Worm (Caenorhabditis elegans) whole organism, L4 larva: Measurements from ENCODE around the gene B0513.90.
"Not testable (repeated sequence)": the region's sequence is repeated elsewhere in the genome, so short reads cannot be mapped to it uniquely, and the experiment has no call there.

ENCODE experiments used
- F37D6.2 ChIP-seq: sonication (generic microtip); optimal IDR thresholded peaks from 2 replicates; lab custom pipeline; 2016; ENCODE audit warnings: mild to moderate bottlenecking, missing genetic modification characterization, missing compliant biosample characterization
- F44E2.7 ChIP-seq: fragments of 200-800 bp; sonication (Bioruptor generic); IDR thresholded peaks from 2 replicates; pipeline ENCODE4 v2.1.2; 2022; ENCODE audit warnings: missing genetic modification characterization, missing compliant biosample characterization
- F49E8.2 ChIP-seq: sonication (generic microtip); optimal IDR thresholded peaks from 2 replicates; lab custom pipeline; 2016; ENCODE audit warnings: missing compliant biosample characterization, mild to moderate bottlenecking, missing genetic modification characterization, borderline replicate concordance
- R02D3.7 ChIP-seq: fragments of 150-350 bp; sonication (generic microtip); optimal IDR thresholded peaks from 3 replicates; lab custom pipeline; 2014; ENCODE audit warnings: missing biosample characterization, missing genetic modification characterization
- T26A8.4 ChIP-seq: fragments of 200-800 bp; sonication (Bioruptor generic); IDR thresholded peaks from 2 replicates; pipeline ENCODE4 v1.3.6; 2022; ENCODE audit warnings: missing genetic modification characterization, missing compliant biosample characterization
- Y48G9A.11 ChIP-seq: fragments of 200-800 bp; sonication (Bioruptor generic); IDR thresholded peaks from 2 replicates; pipeline ENCODE4 v1.3.6; 2022; ENCODE audit warnings: missing genetic modification reagents, missing genetic modification characterization, missing compliant biosample characterization
- aha-1 ChIP-seq: fragments of 150-350 bp; peaks from one replicate; lab custom pipeline; 2014; ENCODE audit warnings: missing biosample characterization, missing genetic modification characterization
- ama-1 ChIP-seq: fragments of 150-350 bp; optimal IDR thresholded peaks from 2 replicates; lab custom pipeline; 2014; ENCODE audit warnings: inconsistent platforms, mixed read lengths
- arid-1 ChIP-seq: fragments of 200-800 bp; sonication (Bioruptor generic); conservative IDR thresholded peaks from 2 replicates; pipeline ENCODE4 v1.3.6; 2022; ENCODE audit warnings: missing genetic modification reagents, missing genetic modification characterization, missing compliant biosample characterization
- ces-1 ChIP-seq: fragments of 150-350 bp; sonication (generic microtip); optimal IDR thresholded peaks from 4 replicates; lab custom pipeline; 2014; ENCODE audit warnings: missing biosample characterization, missing genetic modification reagents, missing genetic modification characterization
- daf-16 ChIP-seq, 3 experiments: sonication (generic microtip); optimal IDR thresholded peaks; 2 replicates each; lab custom pipeline; 2016 to 2017; ENCODE audit warnings: missing genetic modification characterization in 3 of 3, missing genetic modification reagents in 3 of 3, mild to moderate bottlenecking in 2 of 3, missing compliant biosample characterization in 2 of 3, missing biosample characterization in 1 of 3, moderate library complexity in 1 of 3
- dmd-8 ChIP-seq: fragments of 200-800 bp; sonication (Bioruptor generic); IDR thresholded peaks from 2 replicates; pipeline ENCODE4 v1.3.6; 2022; ENCODE audit warnings: missing genetic modification characterization, missing compliant biosample characterization
- egl-43 ChIP-seq: fragments of 200-800 bp; sonication (Bioruptor generic); IDR thresholded peaks from 2 replicates; pipeline ENCODE4 v1.3.6; 2022; ENCODE audit warnings: missing genetic modification reagents, missing genetic modification characterization, missing compliant biosample characterization
- hif-1 ChIP-seq, 2 experiments: sonication (generic microtip); optimal IDR thresholded peaks; 2 replicates each; lab custom pipeline; 2016 to 2017; ENCODE audit warnings: missing compliant biosample characterization in 2 of 2, missing genetic modification characterization in 2 of 2, missing genetic modification reagents in 2 of 2, missing genotype in 2 of 2, mild to moderate bottlenecking in 1 of 2
- lim-7 ChIP-seq: fragments of 200-800 bp; sonication (Bioruptor generic); IDR thresholded peaks from 2 replicates; pipeline ENCODE4 v1.3.6; 2022; ENCODE audit warnings: missing genetic modification characterization, missing compliant biosample characterization
- lin-1 ChIP-seq: fragments of 200-800 bp; sonication (Bioruptor generic); IDR thresholded peaks from 2 replicates; pipeline ENCODE4 v1.3.6; 2022; ENCODE audit warnings: missing genetic modification reagents, missing genetic modification characterization, missing compliant biosample characterization
- lin-13 ChIP-seq: fragments of 150-350 bp; optimal IDR thresholded peaks from 2 replicates; lab custom pipeline; 2014; ENCODE audit warnings: missing biosample characterization, missing genetic modification reagents, missing genetic modification characterization
- lin-38 ChIP-seq: fragments of 200-800 bp; sonication (Bioruptor generic); IDR thresholded peaks from 2 replicates; pipeline ENCODE4 v1.3.6; 2022; ENCODE audit warnings: missing genetic modification reagents, missing genetic modification characterization, missing compliant biosample characterization
- mdt-29 ChIP-seq: fragments of 200-800 bp; sonication (Bioruptor generic); IDR thresholded peaks from 2 replicates; pipeline ENCODE4 v1.3.6; 2022; ENCODE audit warnings: missing genetic modification reagents, missing genetic modification characterization, missing compliant biosample characterization
- mxl-3 ChIP-seq: fragments of 200-800 bp; sonication (Bioruptor generic); optimal IDR thresholded peaks from 2 replicates; lab custom pipeline; 2018; ENCODE audit warnings: mild to moderate bottlenecking, missing genetic modification characterization, missing compliant biosample characterization
- nhr-11 ChIP-seq: fragments of 150-350 bp; optimal IDR thresholded peaks from 2 replicates; lab custom pipeline; 2014; ENCODE audit warnings: missing biosample characterization, missing genetic modification characterization
- nhr-28 ChIP-seq: fragments of 150-350 bp; optimal IDR thresholded peaks from 2 replicates; lab custom pipeline; 2014; ENCODE audit warnings: missing biosample characterization, missing genetic modification characterization
- nhr-42 ChIP-seq: fragments of 200-800 bp; sonication (Bioruptor generic); IDR thresholded peaks from 2 replicates; pipeline ENCODE4 v1.3.6; 2022; ENCODE audit warnings: missing genetic modification characterization, missing compliant biosample characterization
- nhr-6 ChIP-seq: fragments of 150-350 bp; optimal IDR thresholded peaks from 2 replicates; lab custom pipeline; 2014; ENCODE audit warnings: missing biosample characterization, missing genetic modification characterization
- pha-4 ChIP-seq, 2 experiments: fragments of 150-350 bp in 1 of 2; fragments of 200-800 bp in 1 of 2; sonication (Bioruptor generic) in 1 of 2; IDR thresholded peaks in 1 of 2; optimal IDR thresholded peaks in 1 of 2; 2 replicates each; pipeline versions ENCODE4 v1.3.6 to Lab custom; 2014 to 2022; ENCODE audit warnings: missing genetic modification characterization in 2 of 2, missing genetic modification reagents in 2 of 2, missing biosample characterization in 1 of 2, missing compliant biosample characterization in 1 of 2
- php-3 ChIP-seq: fragments of 200-800 bp; sonication (Bioruptor generic); IDR thresholded peaks from 2 replicates; pipeline ENCODE4 v1.3.6; 2022; ENCODE audit warnings: missing genetic modification reagents, missing genetic modification characterization, missing compliant biosample characterization
- rbr-2 ChIP-seq: sonication (generic microtip); optimal IDR thresholded peaks from 2 replicates; lab custom pipeline; 2016; ENCODE audit warnings: missing genotype, missing genetic modification characterization, missing compliant biosample characterization
- set-16 ChIP-seq: fragments of 200-800 bp; sonication (Bioruptor generic); IDR thresholded peaks from 2 replicates; pipeline ENCODE4 v1.3.6; 2022; ENCODE audit warnings: missing genetic modification reagents, missing genetic modification characterization, missing compliant biosample characterization
- snpc-1.2 ChIP-seq: fragments of 200-800 bp; sonication (Bioruptor generic); IDR thresholded peaks from 2 replicates; pipeline ENCODE4 v1.3.6; 2022; ENCODE audit warnings: missing genetic modification reagents, missing genetic modification characterization, missing compliant biosample characterization
- spr-3 ChIP-seq: fragments of 200-800 bp; sonication (Bioruptor generic); optimal IDR thresholded peaks from 2 replicates; lab custom pipeline; 2018; ENCODE audit warnings: mild to moderate bottlenecking, missing genetic modification characterization, missing compliant biosample characterization
- tra-1 ChIP-seq: fragments of 200-800 bp; sonication (Bioruptor generic); IDR thresholded peaks from 2 replicates; pipeline ENCODE4 v1.3.6; 2022; ENCODE audit warnings: missing genetic modification reagents, missing genetic modification characterization, missing compliant biosample characterization
- unc-39 ChIP-seq: sonication (generic microtip); optimal IDR thresholded peaks from 2 replicates; lab custom pipeline; 2017; ENCODE audit warnings: missing biosample characterization, missing genetic modification characterization
- zfp-3 ChIP-seq: fragments of 200-800 bp; sonication (Bioruptor generic); conservative IDR thresholded peaks from 2 replicates; pipeline ENCODE4 v1.3.6; 2022; ENCODE audit warnings: missing genetic modification reagents, missing genetic modification characterization, missing compliant biosample characterization

B0513.90 gene

DNA sequence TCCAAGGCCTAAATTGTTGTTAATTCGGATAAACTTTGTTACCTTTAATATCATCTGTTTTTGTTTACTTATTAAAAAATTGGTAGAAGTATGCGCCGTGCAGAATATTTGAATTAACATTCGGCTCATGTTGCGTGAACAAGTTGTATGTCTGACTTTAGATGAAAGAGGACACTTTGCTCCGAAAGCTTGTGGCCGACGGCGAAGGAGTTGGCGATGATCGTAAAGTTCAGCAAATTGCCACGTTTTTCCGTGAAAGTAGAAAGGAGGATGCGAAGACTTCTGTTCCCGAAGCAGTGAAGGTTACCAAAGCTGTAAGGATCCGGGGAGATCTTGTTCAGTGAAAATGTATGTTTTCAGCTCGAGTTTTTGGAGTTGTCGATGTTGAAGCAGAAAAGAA, 15.7 kb downstream of the B0513.90 start, which contains the start of gene thoc-7:
Gene thoc-7, plus strand, starts transcription at position 162 of the 400 bp plus-strand sequence.
- TF ChIP-seq mxl-3 (GFP tag; lab: Kevin White, UChicago) (no peak), spr-3 (peak; percentile 35), lin-1 (GFP tag; lab: Robert Waterston, UW) (peak; percentile 24; the same call in 1 of the 2 replicates), F44E2.7 (0 out of 2 replicates have a peak, but pooled peaks have one; percentile 65), R02D3.7 (tag; lab: Kevin White, UChicago) (no peak), ama-1 (lab: Kevin White, UChicago) (peak; percentile 71), tra-1 (GFP tag; lab: Robert Waterston, UW) (0 out of 2 replicates have a peak, but pooled peaks have one; percentile 58), snpc-1.2 (GFP tag; lab: Robert Waterston, UW) (peak; percentile 97), mdt-29 (GFP tag; lab: Robert Waterston, UW) (peak; percentile 60), aha-1 (tag; lab: Kevin White, UChicago) (peak; percentile 39), rbr-2 (tag; lab: Kevin White, UChicago) (peak; percentile 5), zfp-3 (GFP tag; lab: Robert Waterston, UW) (0 out of 2 replicates have a peak, but pooled peaks have one; percentile 43), lin-13 (GFP tag; lab: Kevin White, UChicago) (no peak), T26A8.4 (peak; percentile 53; the same call in 1 of the 2 replicates), egl-43 (0 out of 2 replicates have a peak, but pooled peaks have one; percentile 58), unc-39 (tag; lab: Kevin White, UChicago) (no peak), F49E8.2 (peak; percentile 87), dmd-8 (GFP tag; lab: Robert Waterston, UW) (peak; percentile 75), daf-16 (GFP tag; optimal IDR thresholded peaks at IDR 0.05; lab: Kevin White, UChicago) (no peak), daf-16 (tag; optimal IDR thresholded peaks at IDR 0.05; lab: Kevin White, UChicago) (peak; percentile 6), Y48G9A.11 (GFP tag; lab: Robert Waterston, UW) (peak; percentile 80), lin-38 (GFP tag; lab: Robert Waterston, UW) (peak; percentile 58), arid-1 (GFP tag; lab: Robert Waterston, UW) (0 out of 2 replicates have a peak, but pooled peaks have one; percentile 19), lim-7 (GFP tag; lab: Robert Waterston, UW) (no peak), nhr-42 (GFP tag; lab: Robert Waterston, UW) (no peak)

- no peak for TF ChIP-seq ces-1 (GFP tag; lab: Kevin White, UChicago)
- peak; percentile 2 for TF ChIP-seq nhr-28 (tag; lab: Kevin White, UChicago)
- no peak for TF ChIP-seq arid-1 (GFP tag; lab: Robert Waterston, UW)
- TF ChIP-seq F37D6.2 (tag; lab: Kevin White, UChicago), result no peak
- no peak for TF ChIP-seq hif-1 (tag; optimal IDR thresholded peaks at IDR 0.05; lab: Kevin White, UChicago)
- no peak for TF ChIP-seq nhr-11 (tag; lab: Kevin White, UChicago)
- TF ChIP-seq nhr-6 (tag; lab: Kevin White, UChicago), result no peak
Measured at ce11 chrIV:13883922-13884321, 17.1 kb downstream of the B0513.90 start.

ce11 chrIV:13884435-13884834, 17.6 kb downstream of the B0513.90 start:
- peak; percentile 10; the same call in 1 of the 2 replicates for TF ChIP-seq snpc-1.2 (GFP tag; lab: Robert Waterston, UW)
- TF ChIP-seq lim-7 (GFP tag; lab: Robert Waterston, UW), result 0 out of 2 replicates have a peak, but pooled peaks have one; percentile 9
- peak; percentile 84 for TF ChIP-seq set-16
- TF ChIP-seq php-3 (GFP tag; lab: Robert Waterston, UW), result peak; percentile 36; the same call in 1 of the 2 replicates

- peak; percentile 36; the same call in 1 of the 2 replicates for TF ChIP-seq snpc-1.2 (GFP tag; lab: Robert Waterston, UW)
- TF ChIP-seq aha-1 (tag; lab: Kevin White, UChicago), result peak; percentile 61
- 0 out of 2 replicates have a peak, but pooled peaks have one; percentile 32 for TF ChIP-seq pha-4 (GFP tag; IDR thresholded peaks at IDR 0.05; lab: Robert Waterston, UW)
- TF ChIP-seq pha-4 (tag; optimal IDR thresholded peaks at IDR 0.05; lab: Kevin White, UChicago), result not testable (repeated sequence)
Measured at ce11 chrIV:13884875-13885274, 18.0 kb downstream of the B0513.90 start.
